Fruit fly (Drosophila melanogaster): ENCODE data around the gene by.

Gene by

DNA sequence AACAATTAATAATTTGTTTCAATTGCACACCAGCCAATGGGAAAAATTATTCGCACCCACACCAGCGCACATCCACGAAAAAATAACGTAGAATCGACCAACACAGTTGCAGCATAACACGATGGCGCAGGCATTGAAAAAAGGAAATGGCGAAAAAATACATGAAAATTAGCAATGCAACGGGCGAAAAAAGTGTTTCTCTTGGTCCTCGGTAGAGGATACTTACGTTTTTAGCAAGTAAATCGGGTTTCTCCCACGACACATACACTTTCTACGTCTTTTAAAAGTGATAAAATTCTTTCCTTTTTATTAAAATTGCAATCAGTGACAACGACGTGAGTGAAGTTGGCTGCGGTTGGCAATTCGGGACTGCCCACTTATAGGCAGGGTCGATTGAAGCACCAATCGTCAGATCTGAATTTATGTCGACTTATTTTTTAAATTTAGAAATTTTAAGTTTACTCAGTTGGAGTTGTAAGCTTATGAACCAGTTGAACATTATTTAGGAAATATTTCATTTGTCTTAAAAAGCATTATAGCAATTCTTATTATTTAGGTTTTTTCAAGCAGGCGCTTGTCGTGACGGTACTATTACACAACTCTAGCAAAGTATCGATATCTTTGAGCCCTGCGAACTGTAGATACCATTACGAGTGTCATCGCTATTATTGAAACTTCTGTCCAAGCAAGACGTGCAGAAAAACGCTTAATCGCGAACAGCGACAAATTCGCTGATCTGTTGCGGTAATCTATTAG, 44.7 kb upstream of the by start, which contains the start of the genes Kap-alpha3 and Son (continued):
- TF ChIP-seq CG12071 (GFP tag; optimal IDR thresholded peaks at IDR 0.05) = peak; percentile 91
- TF ChIP-seq CG32772 (GFP tag; IDR thresholded peaks at IDR 0.05) = peak; percentile 88
- peak; percentile 83 for TF ChIP-seq CG3838 (GFP tag; optimal IDR thresholded peaks at IDR 0.05)
- TF ChIP-seq CG17802 (tag; optimal IDR thresholded peaks at IDR 0.05) = peak; percentile 84
- peak; percentile 90 for TF ChIP-seq CG31441 (GFP tag; IDR thresholded peaks at IDR 0.05)
- TF ChIP-seq CG11456 (GFP tag; IDR thresholded peaks at IDR 0.05) = peak; percentile 96
- peak; percentile 72; the same call in 2 of the 3 replicates for TF ChIP-seq so (GFP tag; IDR thresholded peaks at IDR 0.05)
- TF ChIP-seq disco-r (GFP tag; optimal IDR thresholded peaks at IDR 0.05) = peak; percentile 87
- TF ChIP-seq CG4617 (GFP tag; optimal IDR thresholded peaks at IDR 0.05; ENCODE audit: borderline replicate concordance) = peak; percentile 87
- no peak for TF ChIP-seq CG8478 (optimal IDR thresholded peaks at IDR 0.05)
- peak; percentile 86 to 95 for TF ChIP-seq Hr51 (GFP tag; optimal IDR thresholded peaks at IDR 0.05)
- TF ChIP-seq Hmx (GFP tag; optimal IDR thresholded peaks at IDR 0.05) = peak; percentile 85
- peak; percentile 96 for TF ChIP-seq pho (GFP tag; optimal IDR thresholded peaks at IDR 0.05)
- TF ChIP-seq gce (GFP tag; IDR thresholded peaks at IDR 0.05) = peak; percentile 83
- peak; percentile 86 for TF ChIP-seq CG14014 (GFP tag; IDR thresholded peaks at IDR 0.05)
- TF ChIP-seq CG1529 (GFP tag; optimal IDR thresholded peaks at IDR 0.05) = peak; percentile 88
- peak; percentile 73 for TF ChIP-seq tap (tag; optimal IDR thresholded peaks at IDR 0.05)
- TF ChIP-seq shn (GFP tag; optimal IDR thresholded peaks at IDR 0.05) = peak; percentile 96
- peak; percentile 97 for TF ChIP-seq CG13296 (GFP tag; optimal IDR thresholded peaks at IDR 0.05)
- peak; percentile 91 for TF ChIP-seq Bdp1 (GFP tag; optimal IDR thresholded peaks at IDR 0.05)
- peak; percentile 92 for TF ChIP-seq H15 (GFP tag; IDR thresholded peaks at IDR 0.05)
- peak; percentile 94 for TF ChIP-seq CG3281 (GFP tag; optimal IDR thresholded peaks at IDR 0.05)
- TF ChIP-seq kni (GFP tag; optimal IDR thresholded peaks at IDR 0.05) = peak; percentile 98
- TF ChIP-seq chm (GFP tag; IDR thresholded peaks at IDR 0.05) = peak; percentile 90
- TF ChIP-seq Nf-YA (GFP tag; IDR thresholded peaks at IDR 0.05) = peak; percentile 61; the same call in 1 of the 2 replicates
- TF ChIP-seq z (GFP tag; IDR thresholded peaks at IDR 0.05) = no peak
- peak; percentile 89 for TF ChIP-seq CG2678 (tag; optimal IDR thresholded peaks at IDR 0.05)
- peak; percentile 77 for TF ChIP-seq rib (GFP tag; IDR thresholded peaks at IDR 0.05)
- TF ChIP-seq jigr1 (GFP tag; IDR thresholded peaks at IDR 0.05) = peak; percentile 77; the same call in 2 of the 3 replicates
- no peak for TF ChIP-seq h (optimal IDR thresholded peaks at IDR 0.05)
- TF ChIP-seq ac (GFP tag; optimal IDR thresholded peaks at IDR 0.05) = peak; percentile 83
- TF ChIP-seq Hr3 (GFP tag; optimal IDR thresholded peaks at IDR 0.05) = peak; percentile 90
- peak; percentile 63 for TF ChIP-seq CTCF (GFP tag; optimal IDR thresholded peaks at IDR 0.05)
- TF ChIP-seq CG16815 (GFP tag; optimal IDR thresholded peaks at IDR 0.05) = peak; percentile 87
- peak; percentile 88 for TF ChIP-seq vfl (GFP tag; optimal IDR thresholded peaks at IDR 0.05)
- peak; percentile 88 for TF ChIP-seq gem (tag; optimal IDR thresholded peaks at IDR 0.05)
- TF ChIP-seq HLHmδ (GFP tag; optimal IDR thresholded peaks at IDR 0.05) = peak; percentile 97
- TF ChIP-seq pzg (GFP tag; optimal IDR thresholded peaks at IDR 0.05) = peak; percentile 86
- TF ChIP-seq fd64A (GFP tag; optimal IDR thresholded peaks at IDR 0.05) = peak; percentile 86
- TF ChIP-seq twi (tag; optimal IDR thresholded peaks at IDR 0.05) = peak; percentile 90
- peak; percentile 86 for TF ChIP-seq CG1602 (GFP tag; optimal IDR thresholded peaks at IDR 0.05)
- peak; percentile 85 for TF ChIP-seq CG6683 (GFP tag; optimal IDR thresholded peaks at IDR 0.05)
- peak; percentile 87 for TF ChIP-seq lbe (GFP tag; optimal IDR thresholded peaks at IDR 0.05)
- peak; percentile 62; the same call in 1 of the 2 replicates for TF ChIP-seq Doc2 (GFP tag; IDR thresholded peaks at IDR 0.05)
- TF ChIP-seq bsh (GFP tag; optimal IDR thresholded peaks at IDR 0.05) = peak; percentile 44 to 80
- TF ChIP-seq Dip3 (GFP tag; optimal IDR thresholded peaks at IDR 0.05) = peak; percentile 95
- TF ChIP-seq CG30403 (GFP tag; optimal IDR thresholded peaks at IDR 0.05) = peak; percentile 94
- TF ChIP-seq pros (GFP tag; optimal IDR thresholded peaks at IDR 0.05) = peak; percentile 59
- TF ChIP-seq Xrp1 (GFP tag; IDR thresholded peaks at IDR 0.05) = peak; percentile 80
- TF ChIP-seq unc-4 (GFP tag; IDR thresholded peaks at IDR 0.05; ENCODE audit: partially characterized antibody) = peak; percentile 85
- TF ChIP-seq dan (GFP tag; IDR thresholded peaks at IDR 0.05) = no peak
